Fruit fly (Drosophila melanogaster) ovary, adult (tissue): ENCODE data around the gene HINT1.

Source experiments
- CG17801 ChIP-seq: fragments of 200-800 bp; optimal IDR thresholded peaks from 2 replicates; lab custom pipeline; 2019; ENCODE audit warnings: missing biosample characterization, mild to moderate bottlenecking, missing genetic modification characterization, moderate library complexity; ENCODE audit not compliant: partially characterized antibody

HINT1 gene

dm6 chr2L:2739820-2740230 lies 30.1 kb upstream of the HINT1 start, which contains the start of gene Hrs:
Hrs (plus strand) TSS chr2L:2739986.
- TF ChIP-seq CG17801 (GFP tag; lab: Kevin White, UChicago), result peak; percentile 35

DNA sequence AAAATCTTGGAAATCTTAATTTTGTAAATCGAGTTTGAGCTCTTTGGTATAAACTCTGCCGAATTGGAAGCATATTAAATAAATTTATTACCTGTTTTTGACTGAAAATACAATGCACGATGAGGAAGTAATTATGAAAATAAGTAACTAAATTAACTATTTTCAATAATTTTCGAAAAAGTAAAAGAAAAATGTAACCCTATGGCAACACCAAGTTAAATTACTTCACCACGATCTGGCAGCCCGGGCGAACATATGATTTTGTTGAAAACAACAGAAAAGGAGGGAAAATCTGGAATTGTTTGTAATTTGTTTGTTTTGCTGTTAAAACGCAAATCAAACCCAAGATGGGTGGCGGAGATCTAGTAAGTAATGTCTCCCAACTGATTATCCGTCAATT lies 25.1 kb upstream of the HINT1 start, which contains the start of the genes CG9961 and Cwc25:
Gene CG9961 (minus strand): TSS at position 83 of the 400 bp plus-strand sequence.
Gene Cwc25 (plus strand): TSS at position 247 of the 400 bp plus-strand sequence.
- TF ChIP-seq CG17801 (GFP tag; lab: Kevin White, UChicago), result no peak

DNA sequence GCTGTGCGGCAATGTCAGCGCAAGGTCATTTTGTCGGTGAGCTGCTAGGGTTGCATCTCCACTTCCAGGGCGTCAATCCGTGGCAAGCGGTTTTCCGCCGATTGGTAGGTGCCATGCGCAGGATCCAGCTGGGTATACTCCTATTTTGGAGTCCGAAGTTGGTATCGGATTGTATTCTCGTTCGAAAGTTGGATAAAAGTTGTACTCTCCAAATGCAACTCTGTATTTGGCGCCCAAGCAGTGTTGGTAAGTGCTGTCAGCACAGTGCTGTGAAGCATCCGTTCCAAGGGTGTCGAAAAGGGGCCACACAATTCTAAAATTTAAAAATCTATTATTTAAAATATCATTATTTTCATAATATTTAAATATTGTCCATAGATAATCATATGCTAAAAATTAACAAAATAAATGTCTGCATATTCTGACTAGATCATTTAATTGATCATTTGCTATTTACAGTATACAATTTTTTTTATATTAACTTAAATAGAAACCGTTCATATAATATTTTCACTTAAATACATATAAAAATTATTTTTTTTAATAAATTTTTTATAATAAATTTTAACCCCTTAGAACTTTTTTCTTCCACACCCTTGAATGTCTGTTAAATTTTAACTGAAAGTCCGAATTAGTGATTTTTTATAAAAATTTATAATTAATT lies 21.3 kb upstream of the HINT1 start:
- peak; percentile 95 for TF ChIP-seq CG17801 (GFP tag; lab: Kevin White, UChicago)

dm6 chr2L:2749144-2749766 lies 20.7 kb upstream of the HINT1 start:
- peak; percentile 10 for TF ChIP-seq CG17801 (GFP tag; lab: Kevin White, UChicago)

dm6 chr2L:2750337-2751084 lies 19.4 kb upstream of the HINT1 start:
- TF ChIP-seq CG17801 (GFP tag; lab: Kevin White, UChicago), result peak; percentile 27

DNA sequence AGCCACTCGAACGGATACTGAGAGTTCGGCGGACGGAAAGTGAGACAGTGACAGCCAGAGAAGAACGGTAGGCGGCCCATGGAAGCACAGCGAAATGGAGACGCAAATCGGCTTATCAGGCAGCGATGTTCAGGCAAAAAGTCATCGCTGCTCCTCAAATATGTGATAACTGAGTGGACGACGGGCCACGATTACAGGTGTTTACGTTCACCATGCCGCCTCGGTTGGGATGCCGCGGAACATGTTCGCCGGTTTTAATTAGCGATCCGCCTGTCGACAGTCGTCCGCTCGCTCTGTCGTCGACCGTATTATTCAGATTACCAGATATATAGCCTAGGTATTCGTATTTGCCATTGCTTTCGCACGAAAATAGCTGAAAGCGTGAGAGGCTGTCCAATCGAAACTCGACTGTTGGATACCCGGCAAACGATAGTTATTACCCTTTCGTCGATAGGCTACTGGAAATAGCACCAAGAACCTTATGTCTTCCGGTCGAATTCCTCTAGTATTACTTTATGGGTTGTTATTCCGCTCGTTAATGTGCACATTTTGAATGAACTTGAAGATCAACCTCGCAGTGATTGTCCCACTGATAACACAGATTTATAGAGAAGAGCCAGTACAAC lies 18.7 kb upstream of the HINT1 start:
- no peak for TF ChIP-seq CG17801 (GFP tag; lab: Kevin White, UChicago)

DNA sequence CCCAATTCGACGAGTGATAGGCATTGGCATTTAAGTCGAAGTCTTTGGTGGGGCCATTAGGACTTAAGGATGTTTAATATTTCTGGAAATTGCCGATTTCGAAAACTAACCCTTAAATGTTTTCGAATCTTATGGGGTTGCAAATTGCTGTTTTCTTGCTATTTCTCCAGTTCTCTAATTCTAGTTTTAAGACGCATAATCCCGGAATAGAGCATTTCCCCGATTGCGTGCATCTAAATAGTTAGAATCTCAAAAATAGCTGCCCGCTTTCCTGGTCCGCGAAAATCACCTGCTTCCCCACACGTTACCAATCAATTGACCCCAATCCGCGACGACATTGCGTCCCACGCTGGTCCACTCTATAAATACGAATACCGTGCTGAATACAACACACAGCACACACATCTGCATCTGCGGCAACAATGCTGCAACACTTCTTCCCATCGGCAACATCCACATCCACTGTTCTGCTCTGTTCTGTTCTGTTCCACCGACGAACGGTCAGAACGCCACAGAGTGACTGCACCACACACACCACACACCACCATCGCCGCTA lies 18.0 kb upstream of the HINT1 start, which contains the start of gene Bacc:
Gene Bacc (plus strand): TSS at position 542 of the 556 bp plus-strand sequence.
- peak; percentile 89 for TF ChIP-seq CG17801 (GFP tag; lab: Kevin White, UChicago)

- peak; percentile 75 for TF ChIP-seq CG17801 (GFP tag; lab: Kevin White, UChicago)
Observed at dm6 chr2L:2752460-2753411, 17.2 kb upstream of the HINT1 start, which contains the start of gene Pgk. Pgk (minus strand) TSS chr2L:2753068.

DNA sequence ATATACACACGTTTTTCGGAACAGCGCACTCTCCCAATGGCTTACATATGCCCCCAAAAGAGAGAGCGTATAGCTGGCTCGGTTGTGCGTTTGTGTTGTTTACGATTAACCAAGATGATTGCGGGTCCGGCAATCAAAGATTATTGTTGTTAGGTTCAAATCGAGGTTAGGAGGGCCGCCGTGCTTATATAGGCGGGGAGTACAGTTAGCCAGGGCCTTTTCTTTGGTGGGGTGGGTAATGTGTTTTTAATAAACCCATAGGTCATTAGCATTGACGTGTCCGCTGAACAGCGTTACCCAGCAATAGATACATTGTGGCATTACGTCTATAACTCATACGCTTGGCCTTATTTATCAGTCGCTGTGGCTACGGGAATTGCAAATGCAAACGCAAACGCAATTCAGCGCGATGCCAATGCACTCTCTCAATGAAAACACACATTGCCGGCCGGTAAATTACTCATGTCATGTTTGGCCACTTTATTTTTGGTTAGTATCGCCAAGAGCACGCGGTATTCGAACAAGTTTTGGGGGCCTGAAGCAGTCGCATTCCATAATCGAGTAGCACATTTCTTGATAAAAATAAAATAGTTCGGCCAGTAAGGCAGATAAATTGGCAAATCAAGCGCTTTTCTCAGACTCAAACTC lies 16.0 kb upstream of the HINT1 start:
- no peak for TF ChIP-seq CG17801 (GFP tag; lab: Kevin White, UChicago)

dm6 chr2L:2754437-2755322 lies 15.3 kb upstream of the HINT1 start:
- peak; percentile 75 for TF ChIP-seq CG17801 (GFP tag; lab: Kevin White, UChicago)

- no peak for TF ChIP-seq CG17801 (GFP tag; lab: Kevin White, UChicago)
Observed at dm6 chr2L:2755323-2755695, 14.6 kb upstream of the HINT1 start.
